Worm (Caenorhabditis elegans): Measurements from ENCODE around the gene T19D12.1.
A peak's percentile ranks its signal among the peaks of the same experiment; 100 is the strongest.

The T19D12.1 gene

ce11 chrII:6649026-6649425 is 17.7 kb upstream of the T19D12.1 start, which contains the start of gene oig-8:
TSS of gene oig-8 (minus strand) at chrII:6649126.
- no peak for TF ChIP-seq unc-130 (GFP tag; optimal IDR thresholded peaks at IDR 0.05)
- TF ChIP-seq mdt-29 (GFP tag; IDR thresholded peaks at IDR 0.05), result no peak
- TF ChIP-seq hif-1 (tag; optimal IDR thresholded peaks at IDR 0.05), result no peak
- TF ChIP-seq Y5F2A.4 (GFP tag; optimal IDR thresholded peaks at IDR 0.05), result no peak
- TF ChIP-seq nhr-111 (GFP tag; optimal IDR thresholded peaks at IDR 0.05), result no peak
- no peak for TF ChIP-seq dpl-1 (GFP tag; optimal IDR thresholded peaks at IDR 0.05)
- TF ChIP-seq T20F7.1 (GFP tag; optimal IDR thresholded peaks at IDR 0.05), result no peak
- no peak for TF ChIP-seq nhr-11 (tag; optimal IDR thresholded peaks at IDR 0.05)
- no peak for TF ChIP-seq snpc-4 (tag; optimal IDR thresholded peaks at IDR 0.05)
- TF ChIP-seq ztf-11 (tag; optimal IDR thresholded peaks at IDR 0.05), result no peak
- no peak for TF ChIP-seq nhr-41 (GFP tag; IDR thresholded peaks at IDR 0.05)
- no peak for TF ChIP-seq ztf-7 (tag; optimal IDR thresholded peaks at IDR 0.05)
- TF ChIP-seq nhr-48 (tag; optimal IDR thresholded peaks at IDR 0.05), result no peak
- TF ChIP-seq nhr-42 (GFP tag; IDR thresholded peaks at IDR 0.05), result no peak
- TF ChIP-seq fos-1 (tag; optimal IDR thresholded peaks at IDR 0.05), result no peak
- TF ChIP-seq ceh-32 (tag; optimal IDR thresholded peaks at IDR 0.05; ENCODE audit: poor library complexity), result no peak
- no peak for TF ChIP-seq spr-3 (GFP tag; optimal IDR thresholded peaks at IDR 0.05)

ce11 chrII:6651719-6652118 is 15.0 kb upstream of the T19D12.1 start, which contains the start of gene sra-26:
TSS of gene sra-26 (minus strand) at chrII:6651819.
- TF ChIP-seq nhr-237 (tag; optimal IDR thresholded peaks at IDR 0.05) (no peak), ceh-32 (tag; optimal IDR thresholded peaks at IDR 0.05; ENCODE audit: poor library complexity) (no peak)

DNA sequence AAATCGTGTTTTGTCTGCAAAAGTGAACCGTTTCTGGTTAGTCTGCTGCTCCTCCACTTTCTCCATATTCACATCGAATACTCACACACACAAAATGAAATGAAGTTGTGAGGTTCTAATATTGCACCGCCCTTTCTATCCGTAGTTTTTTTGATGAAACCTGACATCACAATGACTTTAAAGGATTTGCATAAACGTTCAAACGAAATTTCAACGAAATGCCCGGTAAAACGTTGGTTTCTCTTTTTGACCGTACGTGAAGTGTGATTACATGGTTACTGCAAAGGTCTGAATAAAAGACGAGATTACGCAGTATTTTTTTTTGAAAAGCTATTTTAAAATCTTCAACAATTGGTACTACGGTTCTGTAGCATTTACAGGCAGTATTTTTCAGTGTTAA is 12.4 kb upstream of the T19D12.1 start, which contains the start of gene T19D12.9:
TSS of gene T19D12.9 (minus strand) at position 101 of the 400 bp plus-strand sequence.
- no peak for TF ChIP-seq fkh-10 (GFP tag; optimal IDR thresholded peaks at IDR 0.05)
- TF ChIP-seq attf-4 (tag; optimal IDR thresholded peaks at IDR 0.05), result no peak
- TF ChIP-seq T26A8.4 (GFP tag; IDR thresholded peaks at IDR 0.05), result no peak
- TF ChIP-seq nhr-237 (tag; optimal IDR thresholded peaks at IDR 0.05), result no peak
- no peak for TF ChIP-seq zip-11 (GFP tag; IDR thresholded peaks at IDR 0.05)
- TF ChIP-seq lir-3 (tag; optimal IDR thresholded peaks at IDR 0.05), result no peak
- no peak for TF ChIP-seq daf-19 (GFP tag; conservative IDR thresholded peaks at IDR 0.05)
- no peak for TF ChIP-seq snpc-4 (tag; optimal IDR thresholded peaks at IDR 0.05)
- TF ChIP-seq egl-27 (tag; optimal IDR thresholded peaks at IDR 0.05), result no peak
- TF ChIP-seq nhr-25 (tag; optimal IDR thresholded peaks at IDR 0.05; ENCODE audit: borderline replicate concordance, insufficient read depth), result no peak
- no peak for TF ChIP-seq daf-16 (GFP tag; optimal IDR thresholded peaks at IDR 0.05)
- no peak for TF ChIP-seq daf-16 (tag; optimal IDR thresholded peaks at IDR 0.05)
- TF ChIP-seq zag-1 (tag; optimal IDR thresholded peaks at IDR 0.05), result no peak
- TF ChIP-seq ceh-32 (tag; optimal IDR thresholded peaks at IDR 0.05; ENCODE audit: poor library complexity), result no peak
- no peak for TF ChIP-seq aly-2 (tag; optimal IDR thresholded peaks at IDR 0.05)
- TF ChIP-seq R02D3.7 (tag; optimal IDR thresholded peaks at IDR 0.05), result no peak

DNA sequence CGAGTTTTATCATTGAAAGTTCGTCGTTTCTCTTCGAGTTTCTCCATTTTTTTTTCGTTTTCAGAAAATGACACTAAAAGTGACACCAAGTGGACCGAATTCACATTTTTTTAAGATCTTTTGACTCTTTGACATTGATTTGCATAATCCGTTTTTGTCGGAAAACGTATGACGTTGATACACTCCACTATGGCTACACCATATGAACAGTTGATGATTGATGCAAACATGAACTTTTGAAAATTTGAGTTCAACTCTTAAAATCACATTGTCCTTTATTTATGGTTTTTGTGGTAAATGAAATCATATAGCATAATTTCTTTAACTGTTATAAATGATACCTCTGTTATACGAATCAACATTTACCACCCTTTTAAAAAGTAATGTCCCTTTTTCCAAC is 7.9 kb upstream of the T19D12.1 start, which contains the start of gene T19D12.10:
TSS of gene T19D12.10 (minus strand) at position 101 of the 400 bp plus-strand sequence.
- peak in 1 of 2 experiments; percentile 42 for TF ChIP-seq unc-62 (GFP tag; optimal IDR thresholded peaks at IDR 0.05 in 1 of 2)
- no peak for TF ChIP-seq unc-62 (tag; optimal IDR thresholded peaks at IDR 0.05)
- no peak for TF ChIP-seq lsy-2 (tag; optimal IDR thresholded peaks at IDR 0.05)
- TF ChIP-seq aha-1 (tag), result no peak
- TF ChIP-seq zfp-3 (GFP tag; conservative IDR thresholded peaks at IDR 0.05), result no peak
- TF ChIP-seq hlh-30 (tag; optimal IDR thresholded peaks at IDR 0.05; ENCODE audit: insufficient read depth), result no peak
